Worm (Caenorhabditis elegans): Measurements from ENCODE around the gene nlp-7.

Gene nlp-7

DNA sequence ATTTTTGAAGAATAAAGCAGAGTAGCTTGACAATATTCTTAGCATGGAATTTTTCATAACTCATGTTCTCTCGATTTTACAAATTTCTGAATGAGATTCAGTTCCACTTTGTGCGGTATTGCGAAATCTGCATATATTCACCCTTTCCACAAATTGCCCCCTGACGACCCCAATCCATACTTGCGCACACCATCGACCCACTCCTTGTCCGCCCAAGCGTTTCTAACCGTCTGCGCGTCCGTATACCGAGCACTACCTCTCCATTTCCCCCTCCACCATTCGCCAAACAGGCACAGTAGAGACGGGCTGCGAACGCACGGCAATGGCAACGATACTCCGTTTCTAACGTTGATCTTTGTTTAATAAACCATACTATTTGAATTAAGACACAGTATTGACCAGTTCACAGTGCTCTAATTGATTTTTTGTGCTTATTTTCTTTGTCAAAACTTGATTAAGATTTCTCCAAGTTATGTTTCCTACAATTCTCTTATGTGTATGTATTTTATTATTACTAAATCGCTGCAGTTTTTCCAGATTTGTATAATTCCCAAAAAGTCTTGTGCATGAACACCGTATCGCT, 36.3 kb upstream of the nlp-7 start, which contains the start of gene utx-1 (continued):
- TF ChIP-seq nhr-28 (tag; optimal IDR thresholded peaks at IDR 0.05) = no peak

ce11 chrX:8562586-8562985, 30.4 kb upstream of the nlp-7 start:
- TF ChIP-seq nhr-43 (tag; optimal IDR thresholded peaks at IDR 0.05; ENCODE audit: poor library complexity, severe bottlenecking) = no peak
- TF ChIP-seq pha-4 (tag; optimal IDR thresholded peaks at IDR 0.05) = no peak
- no peak for TF ChIP-seq tbx-2 (tag; optimal IDR thresholded peaks at IDR 0.05)
- no peak for TF ChIP-seq lsy-12 (tag; optimal IDR thresholded peaks at IDR 0.05)
- TF ChIP-seq ama-1 (optimal IDR thresholded peaks at IDR 0.05) = no peak
- TF ChIP-seq pqm-1 (tag; optimal IDR thresholded peaks at IDR 0.05) = no peak
- no peak for TF ChIP-seq eor-1 (tag; optimal IDR thresholded peaks at IDR 0.05)
- no peak for TF ChIP-seq elt-2 (tag; optimal IDR thresholded peaks at IDR 0.05)
- no peak for TF ChIP-seq nfya-1 (tag; optimal IDR thresholded peaks at IDR 0.05; ENCODE audit: insufficient read depth)
- no peak for TF ChIP-seq ceh-82 (tag; optimal IDR thresholded peaks at IDR 0.05)
- no peak for TF ChIP-seq elt-3 (tag; optimal IDR thresholded peaks at IDR 0.05)

ce11 chrX:8563663-8564450, 29.1 kb upstream of the nlp-7 start:
- TF ChIP-seq hmg-11 (tag; optimal IDR thresholded peaks at IDR 0.05) (no peak), egl-27 (tag; optimal IDR thresholded peaks at IDR 0.05) (no peak), ztf-11 (tag; optimal IDR thresholded peaks at IDR 0.05) (no peak), jun-1 (tag; optimal IDR thresholded peaks at IDR 0.05) (peak; percentile 49), elt-2 (tag; optimal IDR thresholded peaks at IDR 0.05) (peak; percentile 49), R02D3.7 (tag; optimal IDR thresholded peaks at IDR 0.05) (no peak), nhr-43 (tag; optimal IDR thresholded peaks at IDR 0.05; ENCODE audit: poor library complexity, severe bottlenecking) (peak; percentile 4), tbx-2 (tag; optimal IDR thresholded peaks at IDR 0.05) (no peak), elt-1 (tag; optimal IDR thresholded peaks at IDR 0.05) (peak; percentile 62), unc-62 (GFP tag; optimal IDR thresholded peaks at IDR 0.05) (no peak), unc-39 (tag; optimal IDR thresholded peaks at IDR 0.05) (no peak), nhr-77 (tag; optimal IDR thresholded peaks at IDR 0.05) (no peak), pqm-1 (tag; optimal IDR thresholded peaks at IDR 0.05) (peak; percentile 60), nhr-28 (tag; optimal IDR thresholded peaks at IDR 0.05) (no peak), lin-15B (tag; optimal IDR thresholded peaks at IDR 0.05) (no peak), elt-3 (tag; optimal IDR thresholded peaks at IDR 0.05) (peak in 1 of 3 experiments; percentile 66), nhr-25 (tag; optimal IDR thresholded peaks at IDR 0.05) (no peak)

DNA sequence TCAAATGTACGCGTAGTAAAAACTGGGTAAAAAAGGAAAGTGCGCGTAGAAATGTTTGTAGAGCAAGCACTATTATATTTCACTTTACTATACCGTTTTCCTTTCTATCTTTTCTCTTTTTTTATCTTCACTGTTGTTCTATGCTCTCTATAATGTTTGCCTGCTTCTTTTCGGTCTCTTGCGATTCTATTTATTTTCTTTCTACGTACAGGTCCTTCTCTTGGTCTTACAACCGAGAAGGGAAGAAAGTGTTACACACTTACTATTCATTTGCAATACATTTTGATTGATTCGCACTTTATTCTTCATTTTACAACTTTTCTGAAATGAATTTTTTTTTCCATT, 28.6 kb upstream of the nlp-7 start:
- no peak for TF ChIP-seq mdl-1 (tag; optimal IDR thresholded peaks at IDR 0.05)
- no peak for TF ChIP-seq eor-1 (tag; optimal IDR thresholded peaks at IDR 0.05)
- no peak for TF ChIP-seq elt-3 (tag; optimal IDR thresholded peaks at IDR 0.05)
- TF ChIP-seq mml-1 (tag; optimal IDR thresholded peaks at IDR 0.05) = no peak
- peak; percentile 23 for TF ChIP-seq elt-2 (tag; optimal IDR thresholded peaks at IDR 0.05)
- no peak for TF ChIP-seq unc-39 (tag; optimal IDR thresholded peaks at IDR 0.05)
- TF ChIP-seq nhr-12 (tag; optimal IDR thresholded peaks at IDR 0.05) = no peak
- no peak for TF ChIP-seq ceh-16 (tag; optimal IDR thresholded peaks at IDR 0.05)
- no peak for TF ChIP-seq fkh-10 (GFP tag; optimal IDR thresholded peaks at IDR 0.05)
- no peak for TF ChIP-seq hmg-11 (tag; optimal IDR thresholded peaks at IDR 0.05)
- peak; percentile 89 for TF ChIP-seq pha-4 (tag; optimal IDR thresholded peaks at IDR 0.05)
- no peak for TF ChIP-seq ceh-28 (tag; optimal IDR thresholded peaks at IDR 0.05)
- no peak for TF ChIP-seq lin-15B (tag; optimal IDR thresholded peaks at IDR 0.05)
- TF ChIP-seq egl-27 (tag; optimal IDR thresholded peaks at IDR 0.05) = no peak
- TF ChIP-seq nfya-1 (tag; optimal IDR thresholded peaks at IDR 0.05; ENCODE audit: insufficient read depth) = no peak

DNA sequence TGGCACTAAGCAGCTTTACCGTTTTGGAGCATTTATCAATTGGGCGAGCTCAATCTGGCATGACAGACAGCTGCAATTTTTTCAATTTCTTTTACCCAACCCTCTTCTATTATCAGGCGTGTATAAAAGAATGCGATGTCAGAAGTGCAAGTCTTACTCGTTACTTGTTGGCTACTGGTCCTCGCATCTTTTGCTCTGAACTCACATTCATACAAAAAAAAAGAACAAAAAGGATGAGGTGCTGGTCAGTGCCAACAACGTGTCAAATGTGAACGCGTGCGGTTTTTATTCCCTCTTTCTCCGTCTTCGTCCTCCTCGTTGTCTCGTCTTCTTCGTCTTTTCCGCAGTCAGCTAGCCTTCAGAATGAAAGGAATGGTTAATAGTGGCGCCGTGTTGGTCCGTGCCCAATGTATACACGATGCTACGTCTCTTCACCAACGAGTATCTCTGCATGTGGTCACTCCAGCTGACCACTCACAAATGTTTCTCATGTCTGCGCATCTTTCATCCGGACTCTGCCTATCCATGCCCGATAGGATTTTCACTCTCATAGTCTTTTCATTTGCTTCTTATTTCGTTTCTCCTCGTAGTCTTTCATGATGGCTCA, 27.1 kb upstream of the nlp-7 start:
- TF ChIP-seq unc-39 (tag; optimal IDR thresholded peaks at IDR 0.05) = no peak
- no peak for TF ChIP-seq pqm-1 (tag; optimal IDR thresholded peaks at IDR 0.05)
- TF ChIP-seq ztf-11 (tag; optimal IDR thresholded peaks at IDR 0.05) = no peak
- peak; percentile 2 for TF ChIP-seq nhr-23 (tag; optimal IDR thresholded peaks at IDR 0.05)
- no peak for TF ChIP-seq fkh-2 (tag; optimal IDR thresholded peaks at IDR 0.05)
- TF ChIP-seq sea-2 (GFP tag; optimal IDR thresholded peaks at IDR 0.05) = peak; percentile 4
- TF ChIP-seq unc-62 (GFP tag; optimal IDR thresholded peaks at IDR 0.05) = no peak
- peak; percentile 44 for TF ChIP-seq hmg-11 (tag; optimal IDR thresholded peaks at IDR 0.05)
- no peak for TF ChIP-seq lsy-12 (tag; optimal IDR thresholded peaks at IDR 0.05)
- no peak for TF ChIP-seq nhr-237 (tag; optimal IDR thresholded peaks at IDR 0.05)
- no peak for TF ChIP-seq ztf-4 (tag; optimal IDR thresholded peaks at IDR 0.05)
- no peak for TF ChIP-seq fos-1 (tag; optimal IDR thresholded peaks at IDR 0.05)
- TF ChIP-seq lin-39 (tag; optimal IDR thresholded peaks at IDR 0.05) = peak; percentile 67
- TF ChIP-seq nfya-1 (tag; optimal IDR thresholded peaks at IDR 0.05; ENCODE audit: insufficient read depth) = peak; percentile 84
- no peak for TF ChIP-seq mdl-1 (tag; optimal IDR thresholded peaks at IDR 0.05)
